Worm (Caenorhabditis elegans) whole organism, L4/young adult: ENCODE results near the gene R53.4.

ENCODE experiments used
- W03F9.2 ChIP-seq: fragments of 150-350 bp; optimal IDR thresholded peaks from 2 replicates; lab custom pipeline; 2014; ENCODE audit warnings: missing biosample characterization, missing genetic modification characterization
- dao-5 ChIP-seq: sonication (generic microtip); optimal IDR thresholded peaks from 2 replicates; lab custom pipeline; 2016; ENCODE audit warnings: missing genotype, missing genetic modification characterization, moderate library complexity, missing compliant biosample characterization
- him-1 ChIP-seq: sonication (generic microtip); optimal IDR thresholded peaks from 2 replicates; lab custom pipeline; 2016; ENCODE audit warnings: missing genotype, missing genetic modification reagents, missing genetic modification characterization, missing compliant biosample characterization

DNA sequence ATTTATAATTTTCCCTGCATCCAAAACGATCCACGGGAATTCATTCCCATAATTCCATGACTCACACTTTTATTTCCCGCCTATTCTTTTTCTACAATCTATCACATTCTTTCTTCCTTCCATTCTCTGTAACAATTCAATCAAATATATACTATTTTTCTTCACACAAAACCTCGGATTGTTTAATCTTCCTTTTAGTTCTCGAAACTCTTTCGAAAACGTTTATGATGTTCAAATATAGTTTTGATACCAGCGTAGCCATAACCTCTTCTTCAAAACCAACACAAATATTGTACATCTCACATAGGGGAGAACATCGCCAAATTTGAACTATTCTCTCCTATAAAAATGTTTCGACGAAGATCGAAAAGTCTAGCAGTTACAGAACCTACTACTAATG lies 23.0 kb upstream of the R53.4 start, which contains the start of gene lec-3:
- TF ChIP-seq him-1 (tag; lab: Kevin White, UChicago): no peak
- TF ChIP-seq dao-5 (tag; lab: Kevin White, UChicago): no peak
- no peak for TF ChIP-seq W03F9.2 (tag; lab: Kevin White, UChicago)
